Worm (Caenorhabditis elegans): ENCODE results near the gene F59C12.4.

F59C12.4 gene

ce11 chrX:16590803-16591202 is 11.6 kb downstream of the F59C12.4 start:
- TF ChIP-seq egl-18 (GFP tag; IDR thresholded peaks at IDR 0.05) (0 out of 2 replicates have a peak, but pooled peaks have one; percentile 17), lin-40 (tag; optimal IDR thresholded peaks at IDR 0.05) (no peak), snpc-1.1 (tag; optimal IDR thresholded peaks at IDR 0.05; ENCODE audit: insufficient read depth) (peak; percentile 58), F33H1.4 (GFP tag; IDR thresholded peaks at IDR 0.05) (no peak), nfyb-1 (GFP tag; IDR thresholded peaks at IDR 0.05) (peak; percentile 83; the same call in 1 of the 2 replicates), B0261.1 (tag; optimal IDR thresholded peaks at IDR 0.05) (peak; percentile 92), mcd-1 (GFP tag; IDR thresholded peaks at IDR 0.05) (peak; percentile 45; the same call in 1 of the 2 replicates), bed-1 (GFP tag; IDR thresholded peaks at IDR 0.05) (no peak), tbp1 (GFP tag; optimal IDR thresholded peaks at IDR 0.05) (peak; percentile 96), attf-3 (GFP tag; conservative IDR thresholded peaks at IDR 0.05) (peak; percentile 51; the same call in 1 of the 2 replicates), madf-10 (tag; optimal IDR thresholded peaks at IDR 0.05) (peak; percentile 78), pha-4 (tag; optimal IDR thresholded peaks at IDR 0.05) (no peak), xnd-1 (tag; optimal IDR thresholded peaks at IDR 0.05) (no peak), chd-7 (tag; optimal IDR thresholded peaks at IDR 0.05) (peak; percentile 71), snpc-4 (GFP tag; optimal IDR thresholded peaks at IDR 0.05) (peak; percentile 73), snpc-4 (tag; optimal IDR thresholded peaks at IDR 0.05) (peak in 3 of 4 experiments; percentile 67 to 83 (median 72)), hrde-1 (tag; optimal IDR thresholded peaks at IDR 0.05; ENCODE audit: borderline replicate concordance) (no peak), Y95B8A.8 (GFP tag; IDR thresholded peaks at IDR 0.05) (0 out of 2 replicates have a peak, but pooled peaks have one; percentile 23), nhr-179 (tag; optimal IDR thresholded peaks at IDR 0.05) (no peak), dpff-1 (tag; optimal IDR thresholded peaks at IDR 0.05) (no peak), lsy-27 (tag; optimal IDR thresholded peaks at IDR 0.05; ENCODE audit: borderline replicate concordance, insufficient read depth) (peak; percentile 53), F49E8.2 (tag; optimal IDR thresholded peaks at IDR 0.05; ENCODE audit: insufficient read depth) (peak; percentile 44), sptf-2 (GFP tag; optimal IDR thresholded peaks at IDR 0.05) (no peak), F23B12.7 (tag; optimal IDR thresholded peaks at IDR 0.05; ENCODE audit: insufficient read depth) (peak; percentile 71), ztf-18 (tag; optimal IDR thresholded peaks at IDR 0.05) (peak; percentile 42), B0035.1 (tag; optimal IDR thresholded peaks at IDR 0.05) (peak; percentile 19), C17E4.6 (GFP tag; IDR thresholded peaks at IDR 0.05) (no peak), ztf-26 (tag; optimal IDR thresholded peaks at IDR 0.05) (peak; percentile 45), T26A5.8 (tag; optimal IDR thresholded peaks at IDR 0.05) (peak; percentile 74), F37B4.10 (GFP tag; IDR thresholded peaks at IDR 0.05) (no peak), ztf-22 (GFP tag; optimal IDR thresholded peaks at IDR 0.05) (peak; percentile 50), akir-1 (GFP tag; optimal IDR thresholded peaks at IDR 0.05) (peak; percentile 23), let-607 (tag; optimal IDR thresholded peaks at IDR 0.05) (peak in 1 of 2 experiments; percentile 67), Y56A3A.18 (GFP tag; IDR thresholded peaks at IDR 0.05) (peak; percentile 65; the same call in 1 of the 2 replicates), Y67H2A.10 (GFP tag; conservative IDR thresholded peaks at IDR 0.05) (no peak), hsf-1 (GFP tag; IDR thresholded peaks at IDR 0.05) (peak; percentile 59; the same call in 1 of the 2 replicates), ccch-3 (GFP tag; optimal IDR thresholded peaks at IDR 0.05) (no peak), cebp-1 (GFP tag; IDR thresholded peaks at IDR 0.05) (peak; percentile 39; the same call in 1 of the 2 replicates), cebp-1 (tag; optimal IDR thresholded peaks at IDR 0.05) (peak; percentile 71), F55B11.4 (tag; optimal IDR thresholded peaks at IDR 0.05; ENCODE audit: borderline replicate concordance, insufficient read depth) (no peak), athp-1 (tag; optimal IDR thresholded peaks at IDR 0.05) (peak; percentile 37), mxl-1 (tag; optimal IDR thresholded peaks at IDR 0.05) (peak; percentile 72), ceh-27 (GFP tag; optimal IDR thresholded peaks at IDR 0.05) (peak; percentile 85), nhr-80 (tag; optimal IDR thresholded peaks at IDR 0.05) (no peak), nhr-120 (GFP tag; IDR thresholded peaks at IDR 0.05) (no peak), pbrm-1 (GFP tag; IDR thresholded peaks at IDR 0.05) (peak; percentile 90), ceh-91 (GFP tag; IDR thresholded peaks at IDR 0.05) (no peak)
